Fruit fly (Drosophila melanogaster) whole organism, embryonic: ENCODE measurements around the gene waw.

Source experiments
- Atf-2 ChIP-seq: fragments of 200-800 bp; sonication (Bioruptor generic); optimal IDR thresholded peaks from 2 replicates; lab custom pipeline; 2016; ENCODE audit warnings: missing biosample characterization, missing genetic modification characterization
- CG10147 ChIP-seq: fragments of 200-800 bp; sonication (Bioruptor generic); optimal IDR thresholded peaks from 2 replicates; lab custom pipeline; 2019; ENCODE audit warnings: missing biosample characterization, mild to moderate bottlenecking, missing genetic modification characterization, moderate library complexity
- CG10321 ChIP-seq: fragments of 200-800 bp; sonication (Bioruptor generic); IDR thresholded peaks from 2 replicates; pipeline ENCODE4 v1.3.6; 2022; ENCODE audit warnings: missing biosample characterization, missing genetic modification characterization
- CG11560 ChIP-seq: fragments of 200-800 bp; sonication (Bioruptor generic); IDR thresholded peaks from 3 replicates; pipeline ENCODE4 v1.3.6; 2022; ENCODE audit warnings: missing biosample characterization, missing genetic modification characterization
- CG12236 ChIP-seq: fragments of 200-800 bp; sonication (Bioruptor generic); optimal IDR thresholded peaks from 2 replicates; lab custom pipeline; 2016; ENCODE audit warnings: missing biosample characterization, missing genetic modification characterization
- CG12391 ChIP-seq: fragments of 200-800 bp; sonication (Bioruptor generic); optimal IDR thresholded peaks from 3 replicates; lab custom pipeline; 2018; ENCODE audit warnings: missing biosample characterization, mild to moderate bottlenecking, missing genetic modification characterization, moderate library complexity
- CG13775 ChIP-seq: fragments of 200-800 bp; sonication (Bioruptor generic); optimal IDR thresholded peaks from 3 replicates; lab custom pipeline; 2017; ENCODE audit warnings: missing biosample characterization, mild to moderate bottlenecking, missing genetic modification characterization
- CG14050 ChIP-seq: fragments of 200-800 bp; sonication (Bioruptor generic); IDR thresholded peaks from 3 replicates; pipeline ENCODE4 v1.3.6; 2022; ENCODE audit warnings: missing biosample characterization, missing genetic modification characterization
- CG17359 ChIP-seq: fragments of 200-800 bp; sonication (Bioruptor generic); optimal IDR thresholded peaks from 3 replicates; lab custom pipeline; 2018; ENCODE audit warnings: missing biosample characterization, mild to moderate bottlenecking, missing genetic modification characterization, moderate library complexity
- CG17361 ChIP-seq: fragments of 200-800 bp; sonication (Bioruptor generic); IDR thresholded peaks from 3 replicates; pipeline ENCODE4 v1.3.6; 2022; ENCODE audit warnings: missing biosample characterization, missing genetic modification characterization
- CG17612 ChIP-seq: fragments of 200-800 bp; sonication (Bioruptor generic); IDR thresholded peaks from 2 replicates; pipeline ENCODE4 v1.3.6; 2022; ENCODE audit warnings: missing biosample characterization, missing genetic modification characterization
- CG30431 ChIP-seq: fragments of 200-800 bp; sonication (Bioruptor generic); optimal IDR thresholded peaks from 2 replicates; lab custom pipeline; 2017; ENCODE audit warnings: missing biosample characterization, missing genetic modification characterization
- CG6254 ChIP-seq: fragments of 200-800 bp; sonication (Bioruptor generic); optimal IDR thresholded peaks from 3 replicates; lab custom pipeline; 2017; ENCODE audit warnings: mild to moderate bottlenecking, missing biosample characterization, missing genetic modification reagents, missing genetic modification characterization
- CG6813 ChIP-seq: fragments of 200-800 bp; sonication (Bioruptor generic); optimal IDR thresholded peaks from 2 replicates; lab custom pipeline; 2017; ENCODE audit warnings: missing biosample characterization, missing genetic modification characterization, mild to moderate bottlenecking, moderate library complexity, missing genetic modification reagents
- CG7745 ChIP-seq: fragments of 200-800 bp; sonication (Bioruptor generic); optimal IDR thresholded peaks from 2 replicates; lab custom pipeline; 2018; ENCODE audit warnings: missing biosample characterization, mild to moderate bottlenecking, missing genetic modification characterization, moderate library complexity
- CG7928 ChIP-seq: fragments of 200-800 bp; sonication (Bioruptor generic); optimal IDR thresholded peaks from 2 replicates; lab custom pipeline; 2017; ENCODE audit warnings: missing biosample characterization, mild to moderate bottlenecking, missing genetic modification characterization
- CG8388 ChIP-seq: fragments of 200-800 bp; sonication (Bioruptor generic); optimal IDR thresholded peaks from 2 replicates; lab custom pipeline; 2019; ENCODE audit warnings: missing biosample characterization, mild to moderate bottlenecking, missing genetic modification characterization, moderate library complexity
- CG9215 ChIP-seq: fragments of 200-800 bp; sonication (Bioruptor generic); IDR thresholded peaks from 2 replicates; pipeline ENCODE4 v1.3.6; 2022; ENCODE audit warnings: missing biosample characterization, missing genetic modification characterization
- D19A ChIP-seq: fragments of 200-800 bp; optimal IDR thresholded peaks from 3 replicates; lab custom pipeline; 2019; ENCODE audit warnings: missing biosample characterization, mild to moderate bottlenecking, missing genetic modification characterization, moderate library complexity
- Dll ChIP-seq: fragments of 200-800 bp; sonication (Bioruptor generic); IDR thresholded peaks from 4 replicates; pipeline ENCODE4 v1.3.6; 2022; ENCODE audit warnings: missing biosample characterization, missing genetic modification characterization; ENCODE audit not compliant: partially characterized antibody
- Dp ChIP-seq: fragments of 200-800 bp; sonication (Bioruptor generic); optimal IDR thresholded peaks from 2 replicates; lab custom pipeline; 2018; ENCODE audit warnings: missing biosample characterization, mild to moderate bottlenecking, missing genetic modification characterization, moderate library complexity
- Ets65A ChIP-seq: fragments of 200-800 bp; sonication (Bioruptor generic); peaks from one replicate; lab custom pipeline; 2016; ENCODE audit warnings: missing biosample characterization, missing genetic modification characterization
- Fer1 ChIP-seq: fragments of 200-800 bp; sonication (Bioruptor generic); optimal IDR thresholded peaks from 2 replicates; lab custom pipeline; 2017; ENCODE audit warnings: missing biosample characterization, mild to moderate bottlenecking, missing genetic modification characterization
- H15 ChIP-seq: fragments of 200-800 bp; sonication (Bioruptor generic); IDR thresholded peaks from 3 replicates; pipeline ENCODE4 v1.3.6; 2022; ENCODE audit warnings: missing biosample characterization, missing genetic modification characterization
- HmgD ChIP-seq: fragments of 200-800 bp; sonication (Bioruptor generic); optimal IDR thresholded peaks from 3 replicates; lab custom pipeline; 2016; ENCODE audit warnings: missing biosample characterization, missing genetic modification characterization
- Lhr ChIP-seq: fragments of 200-800 bp; sonication (Bioruptor generic); optimal IDR thresholded peaks from 3 replicates; lab custom pipeline; 2017; ENCODE audit warnings: mild to moderate bottlenecking, missing biosample characterization, missing genetic modification reagents, missing genetic modification characterization
- Stat92E ChIP-seq, 3 experiments: fragments of >200 bp in 2 of 3; fragments of 200-800 bp in 1 of 3; sonication (Bioruptor generic) in 1 of 3; optimal IDR thresholded peaks; 2 replicates each; lab custom pipeline; 2017 to 2019; ENCODE audit warnings: missing biosample characterization in 3 of 3, missing genetic modification characterization in 3 of 3, mild to moderate bottlenecking in 1 of 3, moderate library complexity in 1 of 3
- ap ChIP-seq: fragments of 200-800 bp; sonication (Bioruptor generic); IDR thresholded peaks from 2 replicates; pipeline ENCODE4 v1.3.6; 2022; ENCODE audit warnings: missing biosample characterization, missing genetic modification characterization
- ase ChIP-seq: fragments of 200-800 bp; sonication (Bioruptor generic); IDR thresholded peaks from 3 replicates; pipeline ENCODE4 v1.3.6; 2022; ENCODE audit warnings: missing biosample characterization, missing genetic modification characterization
- cato ChIP-seq: fragments of 200-800 bp; sonication (Bioruptor generic); optimal IDR thresholded peaks from 2 replicates; lab custom pipeline; 2016; ENCODE audit warnings: missing biosample characterization, missing genetic modification characterization, borderline replicate concordance
- cg ChIP-seq: fragments of 200-800 bp; sonication (Bioruptor generic); optimal IDR thresholded peaks from 3 replicates; lab custom pipeline; 2019; ENCODE audit warnings: missing biosample characterization, mild to moderate bottlenecking, missing genetic modification characterization, moderate library complexity
- dmrt11E ChIP-seq: fragments of 200-800 bp; sonication (Bioruptor generic); optimal IDR thresholded peaks from 3 replicates; lab custom pipeline; 2018; ENCODE audit warnings: missing biosample characterization, mild to moderate bottlenecking, missing genetic modification characterization, moderate library complexity
- emc ChIP-seq: fragments of 200-800 bp; sonication (Bioruptor generic); optimal IDR thresholded peaks from 2 replicates; lab custom pipeline; 2016; ENCODE audit warnings: missing biosample characterization, missing genetic modification characterization
- fd3F ChIP-seq: fragments of 200-800 bp; sonication (Bioruptor generic); optimal IDR thresholded peaks from 2 replicates; lab custom pipeline; 2018; ENCODE audit warnings: missing biosample characterization, mild to moderate bottlenecking, missing genetic modification characterization, moderate library complexity
- fru ChIP-seq: fragments of >200 bp; optimal IDR thresholded peaks from 2 replicates; lab custom pipeline; 2017
- grn ChIP-seq: fragments of 200-800 bp; sonication (Bioruptor generic); optimal IDR thresholded peaks from 3 replicates; lab custom pipeline; 2017; ENCODE audit warnings: missing biosample characterization, missing genetic modification characterization
- gsb ChIP-seq: fragments of 200-800 bp; sonication (Bioruptor generic); IDR thresholded peaks from 2 replicates; pipeline ENCODE4 v1.3.6; 2022; ENCODE audit warnings: missing biosample characterization, missing genetic modification characterization
- gt ChIP-seq: fragments of 200-800 bp; sonication (Bioruptor generic); IDR thresholded peaks from 2 replicates; pipeline ENCODE4 v1.3.6; 2022; ENCODE audit warnings: missing biosample characterization, missing genetic modification characterization
- nerfin-1 ChIP-seq: fragments of 200-800 bp; sonication (Bioruptor generic); optimal IDR thresholded peaks from 3 replicates; lab custom pipeline; 2019; ENCODE audit warnings: missing biosample characterization, mild to moderate bottlenecking, missing genetic modification characterization, moderate library complexity
- pan ChIP-seq, 4 experiments: fragments of >200 bp in 3 of 4; fragments of 200-800 bp in 1 of 4; sonication (Bioruptor generic) in 1 of 4; optimal IDR thresholded peaks in 3 of 4; IDR thresholded peaks in 1 of 4; 2 replicates each; pipeline versions ENCODE4 v1.3.6 to Lab custom; 2017 to 2022; ENCODE audit warnings: missing biosample characterization in 2 of 4, missing genetic modification characterization in 2 of 4, mixed read lengths in 1 of 4
- phol ChIP-seq: fragments of 200-800 bp; sonication (Bioruptor generic); optimal IDR thresholded peaks from 3 replicates; lab custom pipeline; 2018; ENCODE audit warnings: missing biosample characterization, mild to moderate bottlenecking, missing genetic modification characterization, moderate library complexity
- slou ChIP-seq: fragments of 200-800 bp; sonication (Bioruptor generic); optimal IDR thresholded peaks from 3 replicates; lab custom pipeline; 2016; ENCODE audit warnings: missing biosample characterization, missing genetic modification characterization
- sug ChIP-seq: fragments of 200-800 bp; optimal IDR thresholded peaks from 2 replicates; lab custom pipeline; 2019; ENCODE audit warnings: missing biosample characterization, mild to moderate bottlenecking, missing genetic modification characterization, moderate library complexity
- tup ChIP-seq: fragments of 200-800 bp; sonication (Bioruptor generic); optimal IDR thresholded peaks from 2 replicates; lab custom pipeline; 2016; ENCODE audit warnings: missing biosample characterization, mild to moderate bottlenecking, missing genetic modification characterization, moderate library complexity
- twi ChIP-seq: fragments of 200-800 bp; optimal IDR thresholded peaks from 2 replicates; lab custom pipeline; 2019; ENCODE audit warnings: missing biosample characterization, mild to moderate bottlenecking, missing genetic modification characterization, moderate library complexity
- wdn ChIP-seq: fragments of 200-800 bp; sonication (Bioruptor generic); IDR thresholded peaks from 2 replicates; pipeline ENCODE4 v1.3.6; 2022; ENCODE audit warnings: missing biosample characterization, missing genetic modification characterization
- zen2 ChIP-seq: fragments of 200-800 bp; sonication (Bioruptor generic); IDR thresholded peaks from 3 replicates; pipeline ENCODE4 v1.3.6; 2022; ENCODE audit warnings: missing biosample characterization, missing genetic modification characterization; ENCODE audit not compliant: partially characterized antibody
- zfh2 ChIP-seq: fragments of 200-800 bp; sonication (Bioruptor generic); optimal IDR thresholded peaks from 2 replicates; lab custom pipeline; 2016; ENCODE audit warnings: missing biosample characterization, missing genetic modification characterization

The waw gene

DNA sequence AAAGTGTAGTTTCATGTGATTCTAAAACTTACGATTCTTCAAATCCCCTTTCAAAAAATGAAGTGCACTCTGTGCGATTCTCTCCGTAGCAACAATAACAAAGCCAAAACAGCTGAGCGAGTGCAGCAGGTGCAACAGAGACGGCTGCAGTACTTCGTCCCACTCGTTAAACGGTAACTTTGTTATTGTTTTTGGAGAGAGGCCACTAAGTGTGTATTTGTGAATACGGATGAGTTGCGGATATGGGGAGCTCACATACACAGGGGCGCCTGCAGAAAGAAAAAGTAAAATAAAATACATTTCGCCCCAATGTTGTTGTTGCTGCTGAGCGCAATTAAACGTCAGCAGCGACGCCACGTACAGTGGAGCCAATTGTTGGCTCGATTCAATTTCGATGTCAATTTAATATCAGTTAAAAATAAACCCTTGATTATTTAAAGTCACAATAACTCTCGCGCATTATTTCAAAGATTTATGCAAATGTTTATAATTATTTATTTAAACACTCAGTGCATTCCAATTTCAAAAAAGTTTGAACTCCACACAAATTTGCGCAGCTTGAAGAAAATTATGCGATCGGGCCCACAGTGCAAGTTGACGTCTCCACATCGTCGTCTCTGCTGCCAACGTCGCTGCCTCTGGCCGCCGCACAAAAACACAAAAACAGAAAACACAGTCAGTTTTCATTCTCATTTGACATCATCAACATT, 4.7 kb downstream of the waw start (continued):
- TF ChIP-seq gt (GFP tag; lab: Robert Waterston, UW) (peak; percentile 92), gsb (GFP tag; lab: Robert Waterston, UW) (peak; percentile 94), CG30431 (GFP tag; lab: Kevin White, UChicago) (peak; percentile 95), CG10321 (GFP tag; lab: Robert Waterston, UW) (peak; percentile 78), pan (optimal IDR thresholded peaks at IDR 0.05; lab: Kevin White, UChicago) (no peak), pan (GFP tag; optimal IDR thresholded peaks at IDR 0.05 in 1 of 2, IDR thresholded peaks at IDR 0.05 in 1 of 2) (peak in 1 of 2 experiments; percentile 97), CG14050 (peak; percentile 94), CG6813 (GFP tag; lab: Kevin White, UChicago) (peak; percentile 98), CG6254 (GFP tag; lab: Kevin White, UChicago) (peak; percentile 94), CG17361 (GFP tag; lab: Robert Waterston, UW) (peak; percentile 97), zen2 (GFP tag; lab: Robert Waterston, UW) (no peak), CG12391 (tag; lab: Kevin White, UChicago) (peak; percentile 98), cato (peak; percentile 97), CG10147 (GFP tag; lab: Kevin White, UChicago) (peak; percentile 96), wdn (GFP tag; lab: Robert Waterston, UW) (peak; percentile 94), CG17359 (tag; lab: Kevin White, UChicago) (peak; percentile 98), Fer1 (GFP tag; lab: Kevin White, UChicago) (peak; percentile 98), fru (lab: Kevin White, UChicago) (no peak), fd3F (peak; percentile 97), grn (GFP tag; lab: Kevin White, UChicago) (peak; percentile 62), D19A (tag; lab: Kevin White, UChicago) (peak; percentile 95), CG12236 (GFP tag; lab: Kevin White, UChicago) (peak; percentile 92), zfh2 (GFP tag; lab: Kevin White, UChicago) (peak; percentile 97), CG17612 (GFP tag; lab: Robert Waterston, UW) (peak; percentile 90), emc (GFP tag; lab: Kevin White, UChicago) (peak; percentile 93), dmrt11E (tag; lab: Kevin White, UChicago) (peak; percentile 94), Dll (GFP tag; lab: Robert Waterston, UW) (0 out of 4 replicates have a peak, but pooled peaks have one; percentile 45), Lhr (GFP tag; lab: Kevin White, UChicago) (peak; percentile 94), ase (peak; percentile 93), nerfin-1 (tag; lab: Kevin White, UChicago) (peak; percentile 97), twi (peak; percentile 95), cg (GFP tag; lab: Kevin White, UChicago) (peak; percentile 49), slou (GFP tag; lab: Kevin White, UChicago) (peak; percentile 95), CG8388 (peak; percentile 96), Stat92E (GFP tag; optimal IDR thresholded peaks at IDR 0.05; lab: Kevin White, UChicago) (peak in 1 of 3 experiments; percentile 78), HmgD (peak; percentile 88), H15 (peak; percentile 95), Ets65A (GFP tag; lab: Kevin White, UChicago) (peak; percentile 99), ap (GFP tag; lab: Robert Waterston, UW) (peak; percentile 91), Atf-2 (GFP tag; lab: Kevin White, UChicago) (peak; percentile 96), phol (tag; lab: Kevin White, UChicago) (peak; percentile 97), CG7745 (tag; lab: Kevin White, UChicago) (peak; percentile 5), CG7928 (GFP tag; lab: Kevin White, UChicago) (peak; percentile 74), CG9215 (peak; percentile 96), CG11560 (tag; lab: Robert Waterston, UW) (peak; percentile 91; the same call in 2 of the 3 replicates), tup (GFP tag; lab: Kevin White, UChicago) (peak; percentile 83), sug (peak; percentile 97), CG13775 (GFP tag; lab: Kevin White, UChicago) (peak; percentile 98), Dp (peak; percentile 32)
